Fruit fly (Drosophila melanogaster): ENCODE data around the gene GatA.

GatA gene

DNA sequence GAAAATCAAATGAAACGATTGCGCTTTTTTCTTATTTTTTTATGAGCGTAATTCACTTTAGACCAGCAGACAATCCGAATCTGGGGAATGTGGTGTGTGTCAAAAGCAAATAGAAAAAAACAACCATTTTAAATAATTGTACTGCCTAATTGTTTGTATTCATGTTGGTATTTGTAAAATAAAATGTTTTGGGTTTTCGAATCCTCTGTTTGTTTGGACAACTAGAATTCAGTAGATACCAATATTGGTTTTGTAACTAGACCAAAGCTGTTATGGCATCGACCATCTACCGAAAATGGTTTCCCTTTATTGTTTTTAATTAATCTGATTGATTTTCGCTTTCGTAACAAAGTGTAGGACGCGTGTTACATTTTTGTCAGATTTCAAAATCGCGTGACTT is 17.7 kb downstream of the GatA start:
- TF ChIP-seq noc (tag; optimal IDR thresholded peaks at IDR 0.05) = no peak

DNA sequence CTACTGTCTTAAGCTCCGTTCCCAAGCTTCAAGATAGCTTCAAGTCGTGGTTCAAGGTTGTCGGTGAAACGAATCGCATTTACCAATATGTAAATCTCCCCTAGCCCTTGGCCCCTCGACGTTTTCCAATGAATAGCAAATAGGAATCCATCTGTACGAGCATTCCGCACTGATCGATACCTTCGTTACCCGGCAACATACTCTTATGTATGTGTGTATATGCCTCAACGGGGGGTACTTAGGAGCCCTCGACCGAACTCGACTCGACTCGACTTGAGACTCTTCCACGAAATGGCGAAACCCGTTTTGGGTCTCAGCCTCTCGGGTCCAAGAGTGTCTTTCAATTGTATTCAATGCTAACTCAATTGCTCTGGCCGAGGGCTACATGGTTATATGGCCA is 27.0 kb downstream of the GatA start:
- TF ChIP-seq noc (tag; optimal IDR thresholded peaks at IDR 0.05) = no peak

DNA sequence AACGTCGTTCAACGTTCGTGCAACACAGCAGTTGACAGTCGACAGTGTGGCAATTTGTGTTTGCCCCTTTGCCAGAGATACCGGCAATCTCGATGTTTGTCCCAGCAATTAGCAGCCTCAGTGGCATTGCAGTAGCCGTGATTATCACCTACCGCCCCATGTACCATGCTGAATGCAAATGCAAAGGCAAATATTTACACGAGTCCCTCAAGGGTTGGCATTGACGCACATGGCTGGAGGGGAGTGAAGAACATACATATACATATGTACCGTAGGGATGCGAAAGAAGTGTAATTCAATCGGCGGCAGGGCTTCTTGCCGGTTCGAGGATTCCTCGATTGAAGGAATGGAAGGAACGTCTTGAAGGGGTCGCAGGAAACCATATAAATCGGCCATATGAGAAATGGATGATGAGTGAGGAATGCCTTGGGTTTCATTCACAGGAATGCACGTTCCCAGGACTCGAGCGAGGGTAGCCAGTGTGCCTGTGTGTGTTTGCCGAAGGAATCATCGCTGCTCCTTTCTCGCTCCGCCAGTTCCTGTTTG is 28.7 kb downstream of the GatA start:
- no peak for TF ChIP-seq noc (tag; optimal IDR thresholded peaks at IDR 0.05)

DNA sequence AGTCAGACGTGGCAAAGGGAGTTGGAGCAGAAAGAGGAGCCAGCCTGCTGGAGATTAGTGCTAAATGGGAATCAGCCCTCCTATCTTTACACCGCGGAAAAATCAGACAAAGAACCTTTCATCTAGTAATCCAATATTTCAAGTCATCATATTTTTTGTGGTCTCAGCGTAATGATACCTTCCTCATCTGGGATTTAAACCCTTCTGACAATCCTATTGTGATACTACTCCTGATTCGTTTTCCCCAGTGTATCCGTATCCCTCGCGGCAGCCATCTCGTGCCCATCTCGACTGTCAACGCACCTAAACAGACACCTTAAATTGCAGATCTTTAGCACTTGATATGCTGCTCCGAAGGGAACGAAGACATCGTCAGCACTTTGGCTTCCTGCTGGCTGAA is 30.3 kb downstream of the GatA start:
- TF ChIP-seq noc (tag; optimal IDR thresholded peaks at IDR 0.05) = no peak

DNA sequence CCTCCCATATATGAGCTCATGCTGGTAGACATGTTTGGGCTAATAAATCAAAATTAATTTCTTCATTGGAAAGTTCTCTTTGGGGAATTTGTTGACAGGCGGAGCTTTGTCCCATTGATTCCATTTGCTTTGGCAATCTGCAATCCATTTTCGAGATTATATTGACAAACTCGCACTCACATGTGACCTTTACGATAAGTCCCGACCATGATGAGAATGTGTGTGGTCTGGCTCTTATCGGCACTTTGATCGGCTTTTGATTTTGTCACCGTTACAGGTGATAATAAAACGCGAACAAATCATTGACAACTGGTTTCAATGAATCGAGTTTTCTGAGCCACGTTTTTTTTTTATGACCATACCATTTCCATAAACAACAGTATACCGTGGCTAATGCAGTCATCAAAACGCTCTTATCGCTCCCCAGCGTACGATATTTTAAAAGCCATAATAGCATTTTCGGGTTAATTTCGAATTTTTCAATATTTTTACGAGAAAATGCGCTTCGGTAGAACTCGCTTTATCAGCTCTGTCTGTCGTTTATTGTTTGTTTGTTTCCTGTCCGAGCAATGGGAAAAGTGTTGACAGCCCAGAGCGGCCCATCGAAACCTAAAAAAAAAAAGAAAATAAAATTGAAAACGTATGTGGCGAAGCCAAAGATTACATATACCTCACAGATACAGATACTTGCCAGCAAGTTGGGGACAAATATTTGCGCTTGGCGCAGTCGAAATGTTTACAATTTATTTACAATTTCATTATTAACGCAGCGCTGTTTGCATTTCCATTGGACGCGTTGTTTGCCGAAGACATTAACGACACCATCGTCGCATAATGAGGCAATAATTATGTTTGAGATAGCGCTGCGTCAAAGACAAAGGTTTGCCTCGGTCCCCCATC is 31.0 kb downstream of the GatA start:
- TF ChIP-seq noc (tag; optimal IDR thresholded peaks at IDR 0.05) = no peak

DNA sequence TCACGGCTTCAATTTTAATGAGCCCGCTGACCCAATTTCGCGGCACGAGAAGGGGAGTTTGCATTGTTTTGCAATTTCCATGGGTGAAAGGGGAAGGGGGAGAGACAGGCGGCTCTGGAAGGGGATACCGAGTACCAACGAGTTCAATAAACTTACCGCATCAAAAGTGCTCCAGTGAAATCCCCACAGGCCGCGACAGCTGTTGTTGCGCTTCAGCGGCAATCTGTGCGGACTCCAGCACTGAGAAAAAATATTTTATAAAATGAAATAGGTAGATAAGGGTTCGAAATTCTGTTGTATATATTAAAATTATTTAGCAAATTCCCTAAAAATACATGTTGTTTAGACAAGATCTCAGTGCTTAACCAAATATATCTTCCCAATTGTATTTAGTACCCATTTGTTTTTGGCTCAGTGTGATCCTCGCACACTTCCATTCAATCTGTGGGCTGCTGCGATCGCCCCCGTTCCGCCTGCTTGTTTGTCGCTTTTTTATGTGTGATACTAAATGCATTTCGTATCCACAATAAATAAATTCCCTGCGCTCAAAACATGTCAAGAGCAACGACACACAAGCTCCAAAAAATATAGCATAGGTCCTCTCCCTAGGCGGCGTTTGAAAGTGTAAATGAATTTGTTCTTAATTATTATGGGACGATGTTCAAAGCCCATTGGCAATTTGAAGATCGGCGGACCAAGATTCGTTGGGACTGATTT is 32.9 kb downstream of the GatA start:
- TF ChIP-seq noc (tag; optimal IDR thresholded peaks at IDR 0.05) = no peak

DNA sequence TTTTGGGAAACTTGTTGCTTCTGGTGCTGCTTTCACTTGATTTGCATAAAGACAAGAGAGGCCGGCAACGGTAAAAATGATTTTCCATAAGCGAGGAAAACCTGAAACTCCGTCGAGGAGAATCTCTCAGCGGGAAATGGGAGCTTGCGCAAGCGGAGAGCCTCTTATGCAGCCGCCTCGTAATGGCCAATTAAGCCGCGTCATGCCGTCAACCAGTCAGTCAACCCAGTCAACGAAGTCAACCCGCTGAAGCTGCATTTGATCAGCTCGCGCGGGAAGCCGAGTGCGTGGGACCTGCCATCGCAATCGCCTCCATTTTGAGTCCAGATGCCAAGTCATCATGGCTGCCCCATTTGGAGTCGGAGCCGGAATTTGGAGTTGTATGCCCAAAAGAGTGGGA is 35.5 kb downstream of the GatA start:
- TF ChIP-seq noc (tag; optimal IDR thresholded peaks at IDR 0.05) = no peak

DNA sequence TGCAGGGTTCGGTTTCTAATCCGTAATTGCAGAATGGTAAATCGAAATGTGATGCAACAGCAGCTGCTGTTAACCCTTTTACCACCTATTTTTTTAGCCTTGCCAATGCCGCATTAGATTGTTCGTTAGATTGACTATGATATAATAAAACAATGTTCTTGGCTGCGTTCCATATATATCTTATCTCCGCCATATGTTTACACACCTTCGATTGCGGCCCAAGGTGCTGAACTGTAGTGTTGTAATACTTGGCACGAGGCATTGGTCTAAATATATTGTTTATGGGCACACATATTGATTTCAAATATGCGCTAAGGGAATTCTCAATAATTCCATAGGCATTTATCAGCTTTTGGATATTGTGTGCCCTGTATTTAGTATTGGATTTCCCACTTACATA is 36.9 kb downstream of the GatA start:
- no peak for TF ChIP-seq noc (tag; optimal IDR thresholded peaks at IDR 0.05)

DNA sequence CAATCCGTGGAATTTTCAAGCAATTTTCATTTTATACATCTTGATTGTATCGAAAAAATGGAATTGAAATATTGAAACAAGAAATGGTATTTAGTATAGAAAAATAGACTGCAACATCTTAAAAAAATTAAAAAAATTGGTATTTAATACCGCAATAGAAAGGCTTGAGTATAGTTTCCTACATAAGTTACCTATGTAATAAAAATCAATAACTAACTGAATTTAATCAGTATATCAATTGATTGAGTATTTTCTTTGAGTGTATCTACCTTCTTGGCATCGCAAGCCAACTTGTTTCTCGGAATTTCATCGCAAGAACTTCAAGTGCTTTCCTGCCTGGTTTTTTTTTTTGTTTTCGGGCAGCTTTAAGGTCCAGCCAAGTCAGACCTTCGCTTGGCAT is 38.1 kb downstream of the GatA start:
- no peak for TF ChIP-seq noc (tag; optimal IDR thresholded peaks at IDR 0.05)

DNA sequence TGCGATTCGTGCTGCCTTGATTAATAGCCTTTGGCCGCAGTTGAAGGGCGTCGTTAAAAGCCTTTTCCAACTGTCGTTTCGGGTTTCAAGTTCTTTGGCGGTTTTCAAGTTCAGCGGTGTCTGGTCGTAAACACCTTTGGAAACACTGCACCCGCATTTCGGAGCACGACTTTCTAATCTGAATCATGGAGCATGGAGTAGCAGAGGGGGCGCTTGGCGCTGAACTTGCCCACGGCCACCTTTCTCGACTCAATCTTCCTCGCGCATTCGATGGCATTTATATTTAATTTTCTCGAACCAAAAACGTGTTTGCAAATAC is 38.9 kb downstream of the GatA start:
- no peak for TF ChIP-seq noc (tag; optimal IDR thresholded peaks at IDR 0.05)

DNA sequence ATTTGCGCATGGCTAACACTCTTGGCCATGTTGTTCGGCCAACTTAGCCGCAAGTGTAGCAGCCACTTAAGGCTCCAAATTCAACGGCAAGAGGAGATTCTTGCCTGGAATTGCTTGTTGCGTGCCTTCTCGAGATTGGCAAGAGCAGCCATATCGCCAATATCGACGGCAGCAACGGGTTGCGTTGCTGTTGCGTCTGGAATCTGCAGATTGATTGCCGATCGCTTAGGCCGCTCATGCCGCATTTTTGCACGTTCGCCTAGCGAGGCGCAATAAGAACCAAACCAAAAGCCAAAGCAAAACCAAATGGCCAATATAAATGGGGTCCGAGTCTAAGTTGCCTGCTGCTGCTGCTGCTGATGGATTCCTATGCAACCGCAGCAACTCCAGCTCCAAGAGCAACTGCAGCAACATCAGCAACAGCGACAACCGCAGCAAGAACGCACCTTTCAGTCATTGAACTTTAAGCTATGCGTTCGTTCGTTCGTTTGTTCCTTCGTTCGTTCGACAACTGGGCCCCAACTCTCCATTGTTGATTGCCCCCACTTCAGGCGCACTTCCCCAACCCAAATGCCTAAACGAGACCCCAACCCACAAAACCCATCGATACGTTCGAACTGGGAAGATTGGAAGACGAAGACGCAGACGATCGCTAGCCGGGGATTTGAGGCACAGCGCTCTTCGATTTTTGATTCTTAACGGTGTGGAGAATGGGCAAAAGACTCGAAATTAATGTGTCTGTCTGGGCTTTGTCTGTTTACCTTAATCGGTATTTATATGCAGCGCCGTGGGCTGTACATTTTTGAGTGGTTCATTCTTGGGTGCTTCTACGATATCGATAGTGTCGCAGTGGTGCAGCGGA is 39.5 kb downstream of the GatA start:
- no peak for TF ChIP-seq noc (tag; optimal IDR thresholded peaks at IDR 0.05)

DNA sequence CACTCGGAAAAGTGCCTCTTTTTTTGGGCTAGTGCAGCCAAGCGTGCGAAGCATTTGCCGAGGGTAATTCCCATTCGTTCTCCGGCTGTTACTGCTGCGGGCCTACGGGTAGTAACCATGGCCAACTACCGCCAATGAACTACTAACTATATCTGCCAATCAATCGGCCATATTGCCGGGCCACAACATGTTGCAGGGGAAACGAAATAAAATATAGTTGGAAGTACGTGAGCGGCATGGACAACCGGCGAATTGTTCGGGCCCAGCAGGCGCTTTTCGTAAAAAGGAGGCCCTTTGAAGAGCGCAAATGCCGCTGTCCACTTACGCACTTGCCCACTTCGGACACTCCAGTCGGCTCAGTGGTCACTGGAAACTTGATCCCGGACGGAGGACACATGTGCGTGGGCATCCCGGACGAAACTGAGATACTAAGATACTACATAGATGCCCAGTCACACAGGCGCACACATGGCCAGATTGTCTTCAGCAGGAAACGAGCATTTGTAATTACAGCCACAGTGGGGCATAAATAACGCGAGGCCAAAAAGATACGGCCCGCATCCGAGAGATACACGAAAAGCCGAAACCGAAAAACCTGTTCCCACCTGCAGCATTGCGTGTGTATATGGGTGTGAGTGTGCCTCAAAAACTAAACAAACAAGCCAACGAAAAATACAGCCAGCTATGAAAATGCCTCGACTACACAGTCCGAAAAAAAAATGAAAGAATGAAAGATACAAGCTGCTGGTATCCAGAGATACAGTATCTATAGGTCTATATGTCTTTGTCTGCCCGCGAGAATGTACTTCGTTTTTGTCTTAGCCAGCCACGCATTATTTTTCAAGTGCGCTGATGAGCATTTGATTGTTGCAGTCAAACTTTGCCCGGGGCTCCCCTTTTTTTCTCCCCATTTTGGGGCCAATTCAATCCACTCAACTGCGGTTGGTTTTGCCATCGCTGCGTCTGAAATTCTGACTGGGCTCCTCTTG is 40.9 kb downstream of the GatA start:
- no peak for TF ChIP-seq noc (tag; optimal IDR thresholded peaks at IDR 0.05)

DNA sequence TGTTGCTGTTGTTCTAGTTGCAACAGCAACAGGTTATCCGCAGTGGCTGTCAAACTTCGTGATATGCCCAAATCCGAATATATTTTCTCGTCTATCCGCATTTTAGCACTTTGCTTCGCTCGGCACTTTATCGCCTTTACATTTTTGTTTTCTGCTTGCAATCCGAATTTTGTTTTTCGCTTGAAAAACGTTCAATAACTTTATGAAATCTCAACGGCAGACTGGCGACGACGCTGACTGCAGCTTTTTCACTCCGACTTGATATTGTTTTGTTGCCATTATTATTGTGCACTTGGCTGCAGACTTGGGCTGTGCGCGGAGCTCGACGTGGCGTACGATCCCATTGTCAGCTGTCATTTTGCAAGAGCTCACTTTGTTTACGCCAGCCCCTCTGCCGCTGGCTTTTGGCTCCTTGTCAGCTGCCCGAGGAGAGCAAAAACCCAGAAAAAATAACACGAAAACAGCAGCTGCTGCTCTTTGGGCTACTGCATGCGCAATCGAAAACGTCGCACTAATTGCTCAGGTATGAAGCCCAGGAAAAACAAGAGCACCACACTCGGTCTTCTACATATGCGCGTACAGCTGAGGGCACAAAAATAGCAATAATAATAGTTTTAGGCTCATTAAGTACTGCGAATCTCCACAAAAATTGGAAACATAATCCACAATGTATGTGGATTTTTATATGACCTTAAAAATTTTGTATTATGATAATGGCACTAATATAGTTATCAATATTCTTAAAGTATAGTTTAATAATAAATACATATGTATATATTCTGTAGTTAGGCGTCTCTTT is 42.4 kb downstream of the GatA start:
- no peak for TF ChIP-seq noc (tag; optimal IDR thresholded peaks at IDR 0.05)

DNA sequence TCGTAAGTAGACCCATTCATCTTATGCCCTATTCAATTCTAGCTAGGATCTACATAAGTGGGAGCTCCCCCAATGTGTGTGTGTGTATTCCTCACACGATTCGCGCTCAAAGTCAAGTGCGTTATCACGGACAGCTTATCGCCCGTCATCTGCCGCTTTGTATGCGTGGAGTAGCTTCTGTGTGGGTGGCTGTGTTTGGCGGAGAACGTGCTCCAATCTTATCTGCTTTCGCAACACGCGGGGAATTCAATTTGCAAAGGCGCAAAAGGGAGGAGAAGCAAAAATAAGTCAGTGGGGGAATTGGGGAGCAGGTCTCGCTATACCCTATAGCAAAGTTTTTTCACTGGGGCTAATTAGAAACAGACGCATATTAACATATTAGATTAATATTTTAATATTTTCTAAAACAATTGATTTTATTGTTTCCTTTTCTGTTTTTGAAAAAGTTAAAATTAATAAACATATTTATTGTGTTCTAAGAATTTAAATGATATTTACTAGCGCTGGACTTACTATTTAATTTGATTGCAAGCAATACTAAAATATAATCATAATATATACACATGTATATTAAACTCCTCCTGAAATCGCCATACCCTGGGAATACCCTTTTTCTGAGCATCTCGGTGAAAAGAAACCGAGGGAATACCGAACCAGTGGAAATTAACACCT is 43.4 kb downstream of the GatA start:
- TF ChIP-seq noc (tag; optimal IDR thresholded peaks at IDR 0.05) = peak; percentile 97
